Worm (Caenorhabditis elegans) whole organism, mixed stage, embryonic: Measurements from ENCODE around the gene math-4.
"Not testable (repeated sequence)": the region's sequence is repeated elsewhere in the genome, so short reads cannot be mapped to it uniquely, and the experiment has no call there.

ENCODE experiments used
- ces-1 ChIP-seq: fragments of 150-350 bp; optimal IDR thresholded peaks from 2 replicates; lab custom pipeline; 2014; ENCODE audit warnings: missing biosample characterization, missing genetic modification reagents, missing genetic modification characterization
- lsy-2 ChIP-seq: fragments of 150-350 bp; optimal IDR thresholded peaks from 2 replicates; lab custom pipeline; 2014; ENCODE audit warnings: missing biosample characterization, missing genetic modification characterization
- nhr-237 ChIP-seq: fragments of 150-350 bp; optimal IDR thresholded peaks from 2 replicates; lab custom pipeline; 2014; ENCODE audit warnings: missing biosample characterization, missing genetic modification characterization
- ztf-11 ChIP-seq: fragments of 150-350 bp; optimal IDR thresholded peaks from 2 replicates; lab custom pipeline; 2014; ENCODE audit warnings: missing biosample characterization, missing genetic modification characterization

ce11 chrII:1824329-1824728 lies 42.0 kb upstream of the math-4 start, which contains the start of gene math-41:
- not testable (repeated sequence) for TF ChIP-seq nhr-237 (tag; lab: Kevin White, UChicago); ces-1 (GFP tag; lab: Kevin White, UChicago); lsy-2 (tag; lab: Kevin White, UChicago); ztf-11 (tag; lab: Kevin White, UChicago)
